Fruit fly (Drosophila melanogaster) whole organism, prepupa: Measurements from ENCODE around the gene CG15635.
A peak's percentile ranks its signal among the peaks of the same experiment; 100 is the strongest.

Experiments
- CG11762 ChIP-seq: fragments of 200-800 bp; sonication (Bioruptor generic); optimal IDR thresholded peaks from 3 replicates; lab custom pipeline; 2016; ENCODE audit warnings: missing biosample characterization, missing genetic modification characterization; ENCODE audit not compliant: insufficient read depth
- CG11902 ChIP-seq: fragments of 200-800 bp; sonication (Bioruptor generic); optimal IDR thresholded peaks from 3 replicates; lab custom pipeline; 2016; ENCODE audit warnings: missing biosample characterization, missing genetic modification characterization
- CG34406 ChIP-seq: fragments of 200-800 bp; sonication (Bioruptor generic); optimal IDR thresholded peaks from 3 replicates; lab custom pipeline; 2016; ENCODE audit warnings: missing biosample characterization, missing genetic modification characterization
- CG4318 ChIP-seq: fragments of 200-800 bp; sonication (Bioruptor generic); optimal IDR thresholded peaks from 3 replicates; lab custom pipeline; 2017; ENCODE audit warnings: missing biosample characterization, mild to moderate bottlenecking, missing genetic modification characterization
- CG6808 ChIP-seq: fragments of 200-800 bp; sonication (Bioruptor generic); optimal IDR thresholded peaks from 3 replicates; lab custom pipeline; 2017; ENCODE audit warnings: missing biosample characterization, missing genetic modification characterization, mild to moderate bottlenecking, moderate library complexity, missing genetic modification reagents
- CG8319 ChIP-seq: fragments of 200-800 bp; sonication (Bioruptor generic); optimal IDR thresholded peaks from 3 replicates; lab custom pipeline; 2016; ENCODE audit warnings: missing biosample characterization, missing genetic modification characterization
- Gug ChIP-seq: fragments of 200-800 bp; sonication (Bioruptor generic); IDR thresholded peaks from 2 replicates; pipeline ENCODE4 v1.3.6; 2022; ENCODE audit warnings: missing biosample characterization, missing genetic modification characterization
- Hr38 ChIP-seq: sonication (Bioruptor generic); optimal IDR thresholded peaks from 2 replicates; lab custom pipeline; 2016; ENCODE audit warnings: missing biosample characterization, missing genetic modification characterization
- Lpt ChIP-seq: fragments of 200-800 bp; sonication (Bioruptor generic); optimal IDR thresholded peaks from 3 replicates; lab custom pipeline; 2016; ENCODE audit warnings: missing biosample characterization, missing genetic modification characterization
- Sox102F ChIP-seq: fragments of 200-800 bp; sonication (Bioruptor generic); optimal IDR thresholded peaks from 2 replicates; lab custom pipeline; 2016; ENCODE audit warnings: missing biosample characterization, mild to moderate bottlenecking, missing genetic modification characterization
- Sox14 ChIP-seq: fragments of 200-800 bp; sonication (Bioruptor generic); optimal IDR thresholded peaks from 3 replicates; lab custom pipeline; 2016; ENCODE audit warnings: missing biosample characterization, missing genetic modification characterization
- achi ChIP-seq: fragments of 200-800 bp; sonication (Bioruptor generic); optimal IDR thresholded peaks from 3 replicates; lab custom pipeline; 2016; ENCODE audit warnings: missing biosample characterization, missing genetic modification characterization
- ss ChIP-seq, 2 experiments: fragments of 200-800 bp; sonication (Bioruptor generic); optimal IDR thresholded peaks; 2 replicates in 1 of 2; 3 replicates in 1 of 2; lab custom pipeline; 2017 to 2018; ENCODE audit warnings: mild to moderate bottlenecking in 2 of 2, missing biosample characterization in 2 of 2, missing genetic modification characterization in 2 of 2, moderate library complexity in 1 of 2

DNA sequence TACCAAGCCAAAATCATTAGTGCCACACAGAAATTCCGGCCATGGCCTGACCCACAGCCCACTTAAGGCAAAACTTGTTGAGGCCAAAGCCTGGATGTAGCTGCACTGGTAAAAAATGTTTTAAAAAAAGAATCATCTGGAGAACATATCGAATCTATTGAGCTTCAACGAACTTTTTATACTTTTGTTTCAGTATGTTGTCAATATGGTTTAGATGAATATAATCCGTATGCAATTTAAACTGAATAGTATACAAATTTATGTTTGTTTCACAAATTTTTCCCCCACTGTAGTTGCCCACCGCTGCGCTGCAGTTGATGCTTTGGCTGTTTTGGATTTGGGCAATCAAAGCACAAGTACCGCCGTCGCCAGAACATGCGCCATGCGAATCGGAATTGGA lies 7.4 kb upstream of the CG15635 start:
- TF ChIP-seq CG6808 (GFP tag; lab: Kevin White, UChicago), result no peak
- TF ChIP-seq Sox102F, result peak; percentile 22
- peak; percentile 27 for TF ChIP-seq Lpt (GFP tag; lab: Kevin White, UChicago)
- peak; percentile 16 for TF ChIP-seq Sox14 (GFP tag; lab: Kevin White, UChicago)
- TF ChIP-seq CG11762 (GFP tag; lab: Kevin White, UChicago), result no peak
- TF ChIP-seq achi (GFP tag; lab: Kevin White, UChicago), result peak; percentile 29
- TF ChIP-seq CG8319 (GFP tag; lab: Kevin White, UChicago), result no peak
- TF ChIP-seq Gug (GFP tag; lab: Robert Waterston, UW), result no peak
- no peak for TF ChIP-seq Hr38
- TF ChIP-seq CG4318 (GFP tag; lab: Kevin White, UChicago), result peak; percentile 18
- no peak for TF ChIP-seq CG34406
- TF ChIP-seq CG11902 (GFP tag; lab: Kevin White, UChicago), result no peak
- no peak for TF ChIP-seq ss (GFP tag; optimal IDR thresholded peaks at IDR 0.05; lab: Kevin White, UChicago)
